Fruit fly (Drosophila melanogaster): ENCODE data around the gene CG13049.

DNA sequence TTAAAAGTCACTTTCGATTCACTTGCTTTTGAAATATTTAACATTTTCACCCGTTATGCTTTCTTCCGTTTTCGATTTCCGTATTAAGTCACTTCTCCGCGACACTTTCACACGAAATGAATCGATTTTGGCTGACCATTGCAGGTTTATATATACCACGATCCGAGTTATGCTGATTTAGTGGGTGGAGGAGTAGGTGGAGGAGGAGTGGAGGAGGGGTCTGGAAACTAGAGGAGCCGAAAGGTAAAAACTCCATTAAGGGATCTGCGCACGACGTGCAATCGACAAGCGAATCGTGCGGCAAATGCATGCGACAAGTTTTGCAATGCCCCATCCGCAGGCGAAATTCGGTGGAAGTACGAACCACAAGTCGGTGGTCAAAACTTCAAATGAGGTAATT lies 9.1 kb upstream of the CG13049 start, which contains the start of gene CG13045:
- no peak for TF ChIP-seq EcR (GFP tag; optimal IDR thresholded peaks at IDR 0.05)
- TF ChIP-seq CG8478 (optimal IDR thresholded peaks at IDR 0.05): no peak
